Worm (Caenorhabditis elegans): ENCODE results near the gene valv-1.

ce11 chrIV:7403422-7403821 is 41.7 kb downstream of the valv-1 start:
- TF ChIP-seq dpl-1 (GFP tag; optimal IDR thresholded peaks at IDR 0.05) (no peak), ces-1 (GFP tag; optimal IDR thresholded peaks at IDR 0.05) (no peak), egl-27 (tag; optimal IDR thresholded peaks at IDR 0.05) (no peak), unc-130 (GFP tag; optimal IDR thresholded peaks at IDR 0.05) (no peak), snpc-4 (tag; optimal IDR thresholded peaks at IDR 0.05) (no peak), R02D3.7 (tag; optimal IDR thresholded peaks at IDR 0.05) (no peak), ztf-7 (tag; optimal IDR thresholded peaks at IDR 0.05) (no peak), mep-1 (tag; optimal IDR thresholded peaks at IDR 0.05) (no peak), jun-1 (tag; optimal IDR thresholded peaks at IDR 0.05) (no peak)

All from whole organism, L4 larva.